Worm (Caenorhabditis elegans): Measurements from ENCODE around the gene his-40.

DNA sequence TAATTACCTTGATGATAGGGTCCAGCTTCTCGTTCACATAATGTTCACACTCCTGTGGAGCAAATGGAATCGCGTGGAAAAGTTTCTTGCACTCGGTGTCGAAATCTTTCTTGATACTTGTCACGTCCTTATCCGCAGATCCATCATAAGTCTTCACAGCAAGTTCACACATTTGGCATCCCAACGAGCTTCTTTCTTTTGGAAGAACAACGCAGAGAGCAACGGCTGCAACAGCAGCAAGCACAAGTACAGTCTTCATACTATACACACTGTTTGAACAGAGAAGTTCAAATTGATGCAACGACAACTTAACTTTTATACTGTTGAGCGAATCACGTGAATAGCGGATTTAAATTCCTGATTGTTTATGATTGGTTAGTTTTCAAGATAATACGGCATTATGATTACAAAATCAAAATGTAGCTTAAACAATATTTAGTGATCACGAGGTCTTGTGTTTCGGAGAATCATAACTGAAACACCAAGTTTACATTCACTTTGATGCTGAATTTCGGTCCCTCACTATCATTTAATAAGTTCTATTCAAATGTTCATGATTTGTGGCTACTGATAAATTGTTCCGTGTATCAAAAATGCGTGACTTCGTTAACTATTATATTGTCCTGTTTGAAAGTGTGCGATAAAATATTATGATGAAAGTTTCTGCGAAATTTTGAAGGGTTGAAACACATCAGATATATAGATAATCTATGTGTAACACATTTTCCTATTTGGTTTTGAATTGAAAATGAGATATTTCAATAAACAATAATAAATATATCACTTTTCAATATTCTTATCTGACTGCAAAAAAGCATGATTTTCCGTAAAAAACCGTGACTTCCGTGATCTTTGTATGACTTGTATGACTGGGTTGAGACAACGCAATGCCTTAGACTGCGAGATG lies 6.8 kb downstream of the his-40 start, which contains the start of the genes spp-2 and spp-6:
- TF ChIP-seq him-1 (tag; optimal IDR thresholded peaks at IDR 0.05) = no peak
- no peak for TF ChIP-seq dao-5 (tag; optimal IDR thresholded peaks at IDR 0.05)

Data from whole organism, L4/young adult.